Worm (Caenorhabditis elegans) whole organism, L2 larva: ENCODE results near the gene C25F9.2.

Source experiments
- C34F6.9 ChIP-seq: fragments of 150-350 bp; optimal IDR thresholded peaks from 2 replicates; lab custom pipeline; 2014; ENCODE audit warnings: missing biosample characterization, missing genetic modification characterization
- R02D3.7 ChIP-seq: fragments of 150-350 bp; optimal IDR thresholded peaks from 2 replicates; lab custom pipeline; 2014; ENCODE audit warnings: missing biosample characterization, missing genetic modification characterization
- ZK546.5 ChIP-seq: sonication (generic microtip); optimal IDR thresholded peaks from 2 replicates; lab custom pipeline; 2017; ENCODE audit warnings: missing biosample characterization, missing genetic modification characterization
- blmp-1 ChIP-seq: sonication (generic microtip); optimal IDR thresholded peaks from 2 replicates; lab custom pipeline; 2017; ENCODE audit warnings: missing genetic modification characterization, mild to moderate bottlenecking, missing compliant biosample characterization, antibody characterized with exemption, moderate library complexity; ENCODE audit not compliant: insufficient read depth
- ceh-16 ChIP-seq: fragments of 150-350 bp; optimal IDR thresholded peaks from 2 replicates; lab custom pipeline; 2014; ENCODE audit warnings: missing biosample characterization, missing genetic modification characterization
- ceh-82 ChIP-seq: fragments of 150-350 bp; optimal IDR thresholded peaks from 2 replicates; lab custom pipeline; 2014; ENCODE audit warnings: missing biosample characterization, missing genetic modification characterization
- crh-2 ChIP-seq: sonication (generic microtip); optimal IDR thresholded peaks from 2 replicates; lab custom pipeline; 2017; ENCODE audit warnings: missing biosample characterization, missing genetic modification characterization
- dmd-4 ChIP-seq: sonication (generic microtip); optimal IDR thresholded peaks from 2 replicates; lab custom pipeline; 2017; ENCODE audit warnings: missing biosample characterization, missing genetic modification characterization
- egl-27 ChIP-seq: sonication (generic microtip); optimal IDR thresholded peaks from 3 replicates; lab custom pipeline; 2017; ENCODE audit warnings: missing biosample characterization, missing genetic modification reagents, missing genetic modification characterization
- elt-1 ChIP-seq: fragments of 150-350 bp; optimal IDR thresholded peaks from 2 replicates; lab custom pipeline; 2014; ENCODE audit warnings: missing biosample characterization, missing genetic modification characterization
- elt-3 ChIP-seq: sonication (generic microtip); optimal IDR thresholded peaks from 2 replicates; lab custom pipeline; 2017; ENCODE audit warnings: missing biosample characterization, missing genetic modification characterization
- fos-1 ChIP-seq: fragments of 150-350 bp; optimal IDR thresholded peaks from 2 replicates; lab custom pipeline; 2014; ENCODE audit warnings: missing biosample characterization, missing genetic modification characterization
- lin-11 ChIP-seq: fragments of 150-350 bp; sonication (generic microtip); optimal IDR thresholded peaks from 2 replicates; lab custom pipeline; 2014; ENCODE audit warnings: missing biosample characterization, missing genetic modification characterization, inconsistent platforms, mixed read lengths
- lin-13 ChIP-seq: fragments of 150-350 bp; optimal IDR thresholded peaks from 2 replicates; lab custom pipeline; 2014; ENCODE audit warnings: missing biosample characterization, missing genetic modification reagents, missing genetic modification characterization
- lin-39 ChIP-seq: fragments of 150-350 bp; optimal IDR thresholded peaks from 2 replicates; lab custom pipeline; 2014; ENCODE audit warnings: missing biosample characterization, missing genetic modification reagents, missing genetic modification characterization
- mab-5 ChIP-seq: fragments of 150-350 bp; optimal IDR thresholded peaks from 2 replicates; lab custom pipeline; 2014; ENCODE audit warnings: missing biosample characterization, missing genetic modification characterization
- mbf-1 ChIP-seq: sonication (generic microtip); optimal IDR thresholded peaks from 2 replicates; lab custom pipeline; 2017; ENCODE audit warnings: missing biosample characterization, missing genetic modification characterization
- nhr-10 ChIP-seq: sonication (generic microtip); optimal IDR thresholded peaks from 2 replicates; lab custom pipeline; 2017; ENCODE audit warnings: missing biosample characterization, missing genetic modification characterization
- nhr-12 ChIP-seq: fragments of 150-350 bp; optimal IDR thresholded peaks from 2 replicates; lab custom pipeline; 2014; ENCODE audit warnings: missing biosample characterization, missing genetic modification characterization
- nhr-21 ChIP-seq: fragments of 150-350 bp; optimal IDR thresholded peaks from 2 replicates; lab custom pipeline; 2014; ENCODE audit warnings: missing biosample characterization, missing genetic modification characterization
- nhr-23 ChIP-seq: fragments of 150-350 bp; optimal IDR thresholded peaks from 2 replicates; lab custom pipeline; 2014; ENCODE audit warnings: missing biosample characterization, missing genetic modification reagents, missing genetic modification characterization
- nhr-237 ChIP-seq: fragments of 150-350 bp; optimal IDR thresholded peaks from 2 replicates; lab custom pipeline; 2014; ENCODE audit warnings: missing biosample characterization, missing genetic modification characterization
- nhr-6 ChIP-seq: fragments of 150-350 bp; optimal IDR thresholded peaks from 2 replicates; lab custom pipeline; 2014; ENCODE audit warnings: missing biosample characterization, missing genetic modification characterization
- nhr-77 ChIP-seq: fragments of 150-350 bp; optimal IDR thresholded peaks from 2 replicates; lab custom pipeline; 2014; ENCODE audit warnings: missing biosample characterization, missing genetic modification characterization
- peb-1 ChIP-seq: fragments of 150-350 bp; optimal IDR thresholded peaks from 2 replicates; lab custom pipeline; 2014; ENCODE audit warnings: missing biosample characterization, missing genetic modification characterization
- sem-4 ChIP-seq: fragments of 150-350 bp; optimal IDR thresholded peaks from 2 replicates; lab custom pipeline; 2014; ENCODE audit warnings: missing biosample characterization, missing genetic modification reagents, missing genetic modification characterization
- sma-3 ChIP-seq: sonication (generic microtip); optimal IDR thresholded peaks from 2 replicates; lab custom pipeline; 2016; ENCODE audit warnings: missing genetic modification reagents, missing genetic modification characterization, missing compliant biosample characterization
- sma-9 ChIP-seq, 2 experiments: fragments of 150-350 bp in 1 of 2; sonication (generic microtip) in 1 of 2; optimal IDR thresholded peaks; 2 replicates each; lab custom pipeline; 2014 to 2016; ENCODE audit warnings: missing genetic modification characterization in 2 of 2, mild to moderate bottlenecking in 1 of 2, missing biosample characterization in 1 of 2, missing compliant biosample characterization in 1 of 2, missing genetic modification reagents in 1 of 2, moderate library complexity in 1 of 2
- snpc-4 ChIP-seq: fragments of 150-350 bp; optimal IDR thresholded peaks from 2 replicates; lab custom pipeline; 2014; ENCODE audit warnings: missing biosample characterization, missing genetic modification characterization
- unc-39 ChIP-seq: fragments of 150-350 bp; optimal IDR thresholded peaks from 2 replicates; lab custom pipeline; 2014; ENCODE audit warnings: missing biosample characterization, missing genetic modification characterization
- unc-55 ChIP-seq: fragments of 150-350 bp; sonication (generic microtip); optimal IDR thresholded peaks from 3 replicates; lab custom pipeline; 2014; ENCODE audit warnings: missing biosample characterization, missing genetic modification reagents, missing genetic modification characterization
- unc-62 ChIP-seq: fragments of 150-350 bp; optimal IDR thresholded peaks from 2 replicates; lab custom pipeline; 2014; ENCODE audit warnings: missing biosample characterization, missing genetic modification reagents, missing genetic modification characterization
- zag-1 ChIP-seq: fragments of 150-350 bp; optimal IDR thresholded peaks from 2 replicates; lab custom pipeline; 2014; ENCODE audit warnings: missing biosample characterization, missing genetic modification characterization
- ztf-1 ChIP-seq: fragments of 200-800 bp; sonication (Bioruptor generic); conservative IDR thresholded peaks from 2 replicates; pipeline ENCODE4 v1.3.6; 2022; ENCODE audit warnings: missing genetic modification characterization, missing compliant biosample characterization
- ztf-11 ChIP-seq: sonication (generic microtip); optimal IDR thresholded peaks from 2 replicates; lab custom pipeline; 2017; ENCODE audit warnings: missing biosample characterization, missing genetic modification characterization
- ztf-4 ChIP-seq: fragments of 150-350 bp; optimal IDR thresholded peaks from 2 replicates; lab custom pipeline; 2014; ENCODE audit warnings: missing biosample characterization, missing genetic modification characterization

Gene C25F9.2

ce11 chrV:19391242-19391641, 30.0 kb upstream of the C25F9.2 start (continued):
- TF ChIP-seq lin-39 (no peak), C34F6.9 (peak; percentile 20), unc-39 (no peak), nhr-23 (tag; lab: Kevin White, UChicago) (no peak), sma-9 (GFP tag; optimal IDR thresholded peaks at IDR 0.05; lab: Kevin White, UChicago) (no peak), sma-9 (tag; optimal IDR thresholded peaks at IDR 0.05; lab: Kevin White, UChicago) (no peak), dmd-4 (tag; lab: Kevin White, UChicago) (no peak), nhr-10 (tag; lab: Kevin White, UChicago) (no peak), crh-2 (tag; lab: Kevin White, UChicago) (peak; percentile 14), ceh-82 (tag; lab: Kevin White, UChicago) (no peak)

ce11 chrV:19394750-19395149, 26.5 kb upstream of the C25F9.2 start, which contains the start of gene C25F9.8:
TSS of gene C25F9.8 (plus strand) at chrV:19395050.
- no peak for TF ChIP-seq ZK546.5 (tag; lab: Kevin White, UChicago)
- no peak for TF ChIP-seq ceh-82 (tag; lab: Kevin White, UChicago)
- no peak for TF ChIP-seq C34F6.9
- TF ChIP-seq nhr-10 (tag; lab: Kevin White, UChicago) = no peak
- TF ChIP-seq sma-9 (GFP tag; optimal IDR thresholded peaks at IDR 0.05; lab: Kevin White, UChicago) = no peak
- no peak for TF ChIP-seq sma-9 (tag; optimal IDR thresholded peaks at IDR 0.05; lab: Kevin White, UChicago)
- no peak for TF ChIP-seq ztf-11 (tag; lab: Kevin White, UChicago)
- TF ChIP-seq nhr-21 (tag; lab: Kevin White, UChicago) = no peak
- TF ChIP-seq R02D3.7 (tag; lab: Kevin White, UChicago) = no peak

- TF ChIP-seq nhr-6 (tag; lab: Kevin White, UChicago) (no peak), sem-4 (tag; lab: Kevin White, UChicago) (no peak), ceh-82 (tag; lab: Kevin White, UChicago) (no peak), nhr-237 (no peak), unc-62 (GFP tag; lab: Kevin White, UChicago) (no peak), nhr-12 (no peak), mab-5 (tag; lab: Kevin White, UChicago) (no peak), sma-9 (GFP tag; optimal IDR thresholded peaks at IDR 0.05; lab: Kevin White, UChicago) (no peak), sma-9 (tag; optimal IDR thresholded peaks at IDR 0.05; lab: Kevin White, UChicago) (no peak), R02D3.7 (tag; lab: Kevin White, UChicago) (no peak), sma-3 (GFP tag; lab: Kevin White, UChicago) (no peak), snpc-4 (tag; lab: Kevin White, UChicago) (no peak), lin-11 (no peak), C34F6.9 (no peak), blmp-1 (tag; lab: Kevin White, UChicago) (no peak), mbf-1 (tag; lab: Kevin White, UChicago) (no peak)
- TF ChIP-seq, all 48 proteins: peak for 0
These were observed 24.5 kb upstream of the C25F9.2 start for ce11 chrV:19396576-19397313.

- no peak for TF ChIP-seq lin-39
- no peak for TF ChIP-seq egl-27 (tag; lab: Kevin White, UChicago)
- TF ChIP-seq nhr-6 (tag; lab: Kevin White, UChicago) = no peak
- no peak for TF ChIP-seq zag-1 (tag; lab: Kevin White, UChicago)
- TF ChIP-seq nhr-21 (tag; lab: Kevin White, UChicago) = no peak
These were observed 22.9 kb upstream of the C25F9.2 start for ce11 chrV:19398396-19398795.

ce11 chrV:19398882-19399281, 22.4 kb upstream of the C25F9.2 start, which contains the start of gene C25F9.13:
TSS of gene C25F9.13 (minus strand) at chrV:19398982.
- no peak for TF ChIP-seq peb-1 (tag; lab: Kevin White, UChicago)
- TF ChIP-seq lin-13 (GFP tag; lab: Kevin White, UChicago) = no peak
- no peak for TF ChIP-seq ceh-16 (tag; lab: Kevin White, UChicago)
- no peak for TF ChIP-seq ztf-11 (tag; lab: Kevin White, UChicago)
- TF ChIP-seq nhr-10 (tag; lab: Kevin White, UChicago) = no peak
- TF ChIP-seq fos-1 (tag; lab: Kevin White, UChicago) = no peak
- TF ChIP-seq dmd-4 (tag; lab: Kevin White, UChicago) = no peak
- no peak for TF ChIP-seq crh-2 (tag; lab: Kevin White, UChicago)
- TF ChIP-seq elt-1 = no peak
- no peak for TF ChIP-seq ztf-4 (tag; lab: Kevin White, UChicago)
- no peak for TF ChIP-seq unc-55
- no peak for TF ChIP-seq nhr-23 (tag; lab: Kevin White, UChicago)
- TF ChIP-seq unc-62 (GFP tag; lab: Kevin White, UChicago) = no peak
- TF ChIP-seq elt-3 (tag; lab: Kevin White, UChicago) = no peak
- no peak for TF ChIP-seq nhr-77 (tag; lab: Kevin White, UChicago)
- TF ChIP-seq lin-39 = no peak
- TF ChIP-seq ztf-1 (GFP tag; lab: Robert Waterston, UW) = no peak
